Fruit fly (Drosophila melanogaster) whole organism, embryonic: ENCODE results near the gene bun.

ENCODE experiments used
- Atf-2 ChIP-seq: fragments of 200-800 bp; sonication (Bioruptor generic); optimal IDR thresholded peaks from 2 replicates; lab custom pipeline; 2016; ENCODE audit warnings: missing biosample characterization, missing genetic modification characterization
- CG10147 ChIP-seq: fragments of 200-800 bp; sonication (Bioruptor generic); optimal IDR thresholded peaks from 2 replicates; lab custom pipeline; 2019; ENCODE audit warnings: missing biosample characterization, mild to moderate bottlenecking, missing genetic modification characterization, moderate library complexity
- CG12104 ChIP-seq: fragments of 200-800 bp; sonication (Bioruptor generic); optimal IDR thresholded peaks from 3 replicates; lab custom pipeline; 2016; ENCODE audit warnings: missing biosample characterization, missing genetic modification characterization
- CG14014 ChIP-seq: fragments of 200-800 bp; sonication (Bioruptor generic); IDR thresholded peaks from 2 replicates; pipeline ENCODE4 v1.3.6; 2022; ENCODE audit warnings: missing biosample characterization, missing genetic modification characterization
- CG14667 ChIP-seq: fragments of 200-800 bp; sonication (Bioruptor generic); IDR thresholded peaks from 2 replicates; pipeline ENCODE4 v1.3.6; 2022; ENCODE audit warnings: missing biosample characterization, missing genetic modification characterization
- CG14860 ChIP-seq: fragments of 200-800 bp; sonication (Bioruptor generic); IDR thresholded peaks from 3 replicates; pipeline ENCODE4 v1.3.6; 2022; ENCODE audit warnings: missing biosample characterization, missing genetic modification characterization; ENCODE audit not compliant: partially characterized antibody
- CG15073 ChIP-seq: fragments of 200-800 bp; sonication (Bioruptor generic); optimal IDR thresholded peaks from 2 replicates; lab custom pipeline; 2016; ENCODE audit warnings: missing biosample characterization, missing genetic modification characterization
- CG1603 ChIP-seq: fragments of 200-800 bp; sonication (Bioruptor generic); optimal IDR thresholded peaks from 2 replicates; lab custom pipeline; 2019; ENCODE audit warnings: missing biosample characterization, mild to moderate bottlenecking, missing genetic modification characterization, moderate library complexity
- CG16813 ChIP-seq: fragments of 200-800 bp; sonication (Bioruptor generic); IDR thresholded peaks from 3 replicates; pipeline ENCODE4 v1.3.6; 2022; ENCODE audit warnings: missing biosample characterization, missing genetic modification characterization; ENCODE audit not compliant: partially characterized antibody
- CG17385 ChIP-seq: fragments of 200-800 bp; sonication (Bioruptor generic); optimal IDR thresholded peaks from 3 replicates; lab custom pipeline; 2018; ENCODE audit warnings: missing biosample characterization, mild to moderate bottlenecking, missing genetic modification characterization
- CG17568 ChIP-seq: fragments of 200-800 bp; sonication (Bioruptor generic); optimal IDR thresholded peaks from 2 replicates; lab custom pipeline; 2018; ENCODE audit warnings: missing biosample characterization, mild to moderate bottlenecking, missing genetic modification characterization, moderate library complexity
- CG2116 ChIP-seq: fragments of 200-800 bp; sonication (Bioruptor generic); optimal IDR thresholded peaks from 3 replicates; lab custom pipeline; 2018; ENCODE audit warnings: missing biosample characterization, mild to moderate bottlenecking, missing genetic modification characterization
- CG2120 ChIP-seq: fragments of 200-800 bp; sonication (Bioruptor generic); optimal IDR thresholded peaks from 3 replicates; lab custom pipeline; 2016; ENCODE audit warnings: missing biosample characterization, missing genetic modification characterization
- CG2199 ChIP-seq: fragments of 200-800 bp; sonication (Bioruptor generic); IDR thresholded peaks from 3 replicates; pipeline ENCODE4 v1.3.6; 2022; ENCODE audit warnings: missing biosample characterization, missing genetic modification characterization
- CG30431 ChIP-seq: fragments of 200-800 bp; sonication (Bioruptor generic); optimal IDR thresholded peaks from 2 replicates; lab custom pipeline; 2017; ENCODE audit warnings: missing biosample characterization, missing genetic modification characterization
- CG31365 ChIP-seq: fragments of 200-800 bp; sonication (Bioruptor generic); optimal IDR thresholded peaks from 2 replicates; lab custom pipeline; 2018; ENCODE audit warnings: missing biosample characterization, mild to moderate bottlenecking, missing genetic modification characterization
- CG3163 ChIP-seq: fragments of 200-800 bp; sonication (Bioruptor generic); optimal IDR thresholded peaks from 3 replicates; lab custom pipeline; 2016; ENCODE audit warnings: missing biosample characterization, missing genetic modification characterization
- CG6175 ChIP-seq: fragments of 200-800 bp; sonication (Bioruptor generic); IDR thresholded peaks from 3 replicates; pipeline ENCODE4 v1.3.6; 2022; ENCODE audit warnings: missing biosample characterization, missing genetic modification characterization
- CG7839 ChIP-seq: fragments of 200-800 bp; sonication (Bioruptor generic); optimal IDR thresholded peaks from 3 replicates; lab custom pipeline; 2018; ENCODE audit warnings: missing biosample characterization, mild to moderate bottlenecking, missing genetic modification characterization, moderate library complexity
- CG9727 ChIP-seq: fragments of 200-800 bp; sonication (Bioruptor generic); optimal IDR thresholded peaks from 3 replicates; lab custom pipeline; 2017; ENCODE audit warnings: missing biosample characterization, mild to moderate bottlenecking, missing genetic modification characterization
- Chrac-16 ChIP-seq: fragments of 200-800 bp; sonication (Bioruptor generic); optimal IDR thresholded peaks from 3 replicates; lab custom pipeline; 2016; ENCODE audit warnings: missing biosample characterization, missing genetic modification characterization
- Dad ChIP-seq: fragments of 200-800 bp; sonication (Bioruptor generic); optimal IDR thresholded peaks from 3 replicates; lab custom pipeline; 2016; ENCODE audit warnings: missing biosample characterization, missing genetic modification characterization
- H15 ChIP-seq: fragments of 200-800 bp; sonication (Bioruptor generic); IDR thresholded peaks from 3 replicates; pipeline ENCODE4 v1.3.6; 2022; ENCODE audit warnings: missing biosample characterization, missing genetic modification characterization
- HmgZ ChIP-seq: fragments of 200-800 bp; sonication (Bioruptor generic); optimal IDR thresholded peaks from 2 replicates; lab custom pipeline; 2018; ENCODE audit warnings: missing biosample characterization, mild to moderate bottlenecking, missing genetic modification characterization
- MBD-R2 ChIP-seq: fragments of 200-800 bp; sonication (Bioruptor generic); IDR thresholded peaks from 2 replicates; pipeline ENCODE4 v1.3.6; 2022; ENCODE audit warnings: missing biosample characterization, missing genetic modification characterization
- Meics ChIP-seq: fragments of 200-800 bp; sonication (Bioruptor generic); optimal IDR thresholded peaks from 2 replicates; lab custom pipeline; 2017; ENCODE audit warnings: missing biosample characterization, mild to moderate bottlenecking, missing genetic modification characterization
- Nf-YC ChIP-seq: fragments of 200-800 bp; optimal IDR thresholded peaks from 3 replicates; lab custom pipeline; 2019; ENCODE audit warnings: missing biosample characterization, mild to moderate bottlenecking, missing genetic modification characterization, moderate library complexity
- Oli ChIP-seq: fragments of 200-800 bp; sonication (Bioruptor generic); optimal IDR thresholded peaks from 2 replicates; lab custom pipeline; 2018; ENCODE audit warnings: missing biosample characterization, mild to moderate bottlenecking, missing genetic modification characterization, moderate library complexity
- Opbp ChIP-seq: fragments of 200-800 bp; sonication (Bioruptor generic); IDR thresholded peaks from 3 replicates; pipeline ENCODE4 v1.3.6; 2022; ENCODE audit warnings: missing biosample characterization, missing genetic modification characterization; ENCODE audit not compliant: partially characterized antibody
- Optix ChIP-seq: fragments of 200-800 bp; sonication (Bioruptor generic); IDR thresholded peaks from 3 replicates; pipeline ENCODE4 v1.3.6; 2022; ENCODE audit warnings: missing biosample characterization, missing genetic modification characterization
- Rx ChIP-seq: fragments of 200-800 bp; sonication (Bioruptor generic); IDR thresholded peaks from 2 replicates; pipeline ENCODE4 v1.3.6; 2022; ENCODE audit warnings: missing biosample characterization, missing genetic modification characterization
- Six4 ChIP-seq: fragments of 200-800 bp; sonication (Bioruptor generic); optimal IDR thresholded peaks from 2 replicates; lab custom pipeline; 2016; ENCODE audit warnings: missing biosample characterization, missing genetic modification characterization
- Vsx1 ChIP-seq: fragments of 200-800 bp; sonication (Bioruptor generic); optimal IDR thresholded peaks from 2 replicates; lab custom pipeline; 2017; ENCODE audit warnings: missing biosample characterization, mild to moderate bottlenecking, missing genetic modification characterization, missing genetic modification reagents
- cas ChIP-seq: fragments of 200-800 bp; sonication (Bioruptor generic); IDR thresholded peaks from 2 replicates; pipeline ENCODE4 v1.3.6; 2022; ENCODE audit warnings: missing biosample characterization, missing genetic modification characterization
- corto ChIP-seq: fragments of 200-800 bp; sonication (Bioruptor generic); optimal IDR thresholded peaks from 2 replicates; lab custom pipeline; 2016; ENCODE audit warnings: missing biosample characterization, mild to moderate bottlenecking, missing genetic modification characterization, moderate library complexity
- dimm ChIP-seq: fragments of 200-800 bp; sonication (Bioruptor generic); IDR thresholded peaks from 2 replicates; pipeline ENCODE4 v1.3.6; 2022; ENCODE audit warnings: missing biosample characterization, missing genetic modification characterization
- esg ChIP-seq: fragments of 200-800 bp; sonication (Bioruptor generic); conservative IDR thresholded peaks from 2 replicates; pipeline ENCODE4 v1.3.6; 2022; ENCODE audit warnings: missing biosample characterization, missing genetic modification characterization
- gcm2 ChIP-seq: fragments of 200-800 bp; sonication (Bioruptor generic); optimal IDR thresholded peaks from 2 replicates; lab custom pipeline; 2016; ENCODE audit warnings: missing biosample characterization, missing genetic modification characterization
- gsb-n ChIP-seq: fragments of 200-800 bp; sonication (Bioruptor generic); optimal IDR thresholded peaks from 3 replicates; lab custom pipeline; 2018; ENCODE audit warnings: missing biosample characterization, mild to moderate bottlenecking, missing genetic modification characterization
- insv ChIP-seq, 2 experiments: fragments of 200-800 bp; sonication (Bioruptor generic); optimal IDR thresholded peaks; 3 replicates each; lab custom pipeline; 2016 to 2018; ENCODE audit warnings: missing biosample characterization in 2 of 2, missing genetic modification characterization in 2 of 2
- klu ChIP-seq: fragments of 200-800 bp; sonication (Bioruptor generic); IDR thresholded peaks from 2 replicates; pipeline ENCODE4 v1.3.6; 2022; ENCODE audit warnings: missing biosample characterization, missing genetic modification characterization
- lilli ChIP-seq: fragments of 200-800 bp; sonication (Bioruptor generic); optimal IDR thresholded peaks from 3 replicates; lab custom pipeline; 2016; ENCODE audit warnings: missing biosample characterization, missing genetic modification characterization
- lmd ChIP-seq: fragments of 200-800 bp; sonication (Bioruptor generic); IDR thresholded peaks from 2 replicates; pipeline ENCODE4 v1.3.6; 2022; ENCODE audit warnings: missing biosample characterization, missing genetic modification characterization
- nmo ChIP-seq: fragments of 200-800 bp; sonication (Bioruptor generic); optimal IDR thresholded peaks from 2 replicates; lab custom pipeline; 2018; ENCODE audit warnings: missing biosample characterization, mild to moderate bottlenecking, missing genetic modification characterization, moderate library complexity
- nom ChIP-seq: fragments of 200-800 bp; sonication (Bioruptor generic); optimal IDR thresholded peaks from 2 replicates; lab custom pipeline; 2017; ENCODE audit warnings: missing biosample characterization, missing genetic modification characterization, mild to moderate bottlenecking, moderate library complexity, missing genetic modification reagents
- odd ChIP-seq: fragments of 200-800 bp; sonication (Bioruptor generic); optimal IDR thresholded peaks from 2 replicates; lab custom pipeline; 2017; ENCODE audit warnings: missing biosample characterization, mild to moderate bottlenecking, missing genetic modification characterization
- row ChIP-seq: fragments of 200-800 bp; sonication (Bioruptor generic); IDR thresholded peaks from 3 replicates; pipeline ENCODE4 v1.3.6; 2022; ENCODE audit warnings: missing biosample characterization, missing genetic modification characterization
- run ChIP-seq: fragments of 200-800 bp; sonication (Bioruptor generic); optimal IDR thresholded peaks from 3 replicates; lab custom pipeline; 2018; ENCODE audit warnings: missing biosample characterization, mild to moderate bottlenecking, missing genetic modification characterization
- slbo ChIP-seq: fragments of 200-800 bp; sonication (Bioruptor generic); IDR thresholded peaks from 2 replicates; pipeline ENCODE4 v1.3.6; 2022; ENCODE audit warnings: missing biosample characterization, missing genetic modification characterization
- slp2 ChIP-seq: fragments of 200-800 bp; sonication (Bioruptor generic); optimal IDR thresholded peaks from 2 replicates; lab custom pipeline; 2016; ENCODE audit warnings: missing biosample characterization, missing genetic modification characterization
- tio ChIP-seq: fragments of 200-800 bp; sonication (Bioruptor generic); optimal IDR thresholded peaks from 2 replicates; lab custom pipeline; 2017; ENCODE audit warnings: missing biosample characterization, missing genetic modification characterization, inconsistent platforms
- tup ChIP-seq: fragments of 200-800 bp; sonication (Bioruptor generic); optimal IDR thresholded peaks from 2 replicates; lab custom pipeline; 2016; ENCODE audit warnings: missing biosample characterization, mild to moderate bottlenecking, missing genetic modification characterization, moderate library complexity

The bun gene

DNA sequence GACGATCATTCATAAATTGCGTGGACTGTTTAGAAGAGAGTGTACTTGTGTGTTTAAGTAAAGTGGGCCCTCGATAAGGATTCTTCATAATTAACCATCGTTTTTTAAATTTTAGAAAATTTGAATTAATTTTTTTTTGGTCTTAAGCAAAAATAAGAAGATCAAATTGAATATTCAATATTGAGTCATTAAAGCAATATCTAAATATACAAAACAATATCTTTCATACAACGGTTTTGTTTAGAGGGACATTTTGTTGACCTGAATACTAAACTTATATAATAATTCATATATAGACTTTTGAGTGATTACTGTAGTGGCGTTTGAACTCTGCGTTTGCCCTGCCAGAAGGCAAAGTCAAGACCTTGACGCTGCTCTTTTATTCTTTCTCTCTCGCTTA, 4.4 kb downstream of the bun start (continued):
- no peak for TF ChIP-seq Chrac-16 (GFP tag; lab: Kevin White, UChicago)
- TF ChIP-seq Rx (GFP tag; lab: Robert Waterston, UW) = no peak
- TF ChIP-seq insv (GFP tag; optimal IDR thresholded peaks at IDR 0.05; lab: Kevin White, UChicago) = no peak
- TF ChIP-seq Meics (GFP tag; lab: Kevin White, UChicago) = peak; percentile 80
- TF ChIP-seq Atf-2 (GFP tag; lab: Kevin White, UChicago) = no peak
- TF ChIP-seq CG30431 = no peak
- TF ChIP-seq CG17568 = no peak
- no peak; the same call in 1 of the 2 replicates for TF ChIP-seq klu (GFP tag; lab: Robert Waterston, UW)
- no peak for TF ChIP-seq Vsx1 (GFP tag; lab: Kevin White, UChicago)
- TF ChIP-seq row (GFP tag; lab: Robert Waterston, UW) = peak; percentile 41; the same call in 1 of the 3 replicates
- TF ChIP-seq CG31365 = no peak
- no peak for TF ChIP-seq Six4 (GFP tag; lab: Kevin White, UChicago)
- TF ChIP-seq CG16813 (GFP tag; lab: Robert Waterston, UW) = no peak
- TF ChIP-seq nom = no peak
- TF ChIP-seq nmo (GFP tag; lab: Kevin White, UChicago) = peak; percentile 11
- no peak for TF ChIP-seq CG6175 (GFP tag; lab: Robert Waterston, UW)
- TF ChIP-seq Nf-YC (tag; lab: Kevin White, UChicago) = no peak
- peak; percentile 7 for TF ChIP-seq Oli (tag; lab: Kevin White, UChicago)
- no peak for TF ChIP-seq tio (GFP tag; lab: Kevin White, UChicago)
- peak; percentile 66; the same call in 1 of the 2 replicates for TF ChIP-seq lmd (GFP tag; lab: Robert Waterston, UW)
- TF ChIP-seq CG2199 = no peak
- no peak for TF ChIP-seq H15 (GFP tag; lab: Robert Waterston, UW)
- no peak for TF ChIP-seq corto (GFP tag; lab: Kevin White, UChicago)
- TF ChIP-seq CG1603 (tag; lab: Kevin White, UChicago) = no peak
- no peak for TF ChIP-seq dimm
- no peak for TF ChIP-seq CG2116 (GFP tag; lab: Kevin White, UChicago)
- TF ChIP-seq Optix = no peak
- TF ChIP-seq slp2 (GFP tag; lab: Kevin White, UChicago) = no peak
- peak; percentile 15 for TF ChIP-seq CG12104
- peak; percentile 80 for TF ChIP-seq slbo (GFP tag; lab: Robert Waterston, UW)
- peak; percentile 38 for TF ChIP-seq CG17385
- TF ChIP-seq Dad = no peak
- no peak for TF ChIP-seq CG14860 (GFP tag; lab: Robert Waterston, UW)
- peak; percentile 15; the same call in 1 of the 2 replicates for TF ChIP-seq MBD-R2 (GFP tag; lab: Robert Waterston, UW)
- TF ChIP-seq cas = no peak
- no peak for TF ChIP-seq run (tag; lab: Kevin White, UChicago)
- peak; percentile 61 for TF ChIP-seq CG9727 (GFP tag; lab: Kevin White, UChicago)
- no peak for TF ChIP-seq tup (GFP tag; lab: Kevin White, UChicago)
- no peak for TF ChIP-seq CG14667 (GFP tag; lab: Robert Waterston, UW)
- no peak; the same call in 1 of the 2 replicates for TF ChIP-seq CG14014 (GFP tag; lab: Robert Waterston, UW)
- TF ChIP-seq CG3163 (GFP tag; lab: Kevin White, UChicago) = no peak
- TF ChIP-seq CG2120 = peak; percentile 86
- no peak for TF ChIP-seq gsb-n (tag; lab: Kevin White, UChicago)
- no peak for TF ChIP-seq CG15073 (GFP tag; lab: Kevin White, UChicago)
- no peak for TF ChIP-seq esg
- TF ChIP-seq HmgZ (tag; lab: Kevin White, UChicago) = peak; percentile 41
- peak; percentile 85 for TF ChIP-seq CG10147 (GFP tag; lab: Kevin White, UChicago)
- peak; percentile 60 for TF ChIP-seq lilli
- no peak for TF ChIP-seq gcm2
- no peak for TF ChIP-seq odd
- no peak for TF ChIP-seq Opbp
- TF ChIP-seq CG7839 (tag; lab: Kevin White, UChicago) = peak; percentile 78
